Worm (Caenorhabditis elegans): ENCODE results near the gene prcc-1.

- no peak for TF ChIP-seq hlh-8 (tag; optimal IDR thresholded peaks at IDR 0.05)
- no peak for TF ChIP-seq sox-2 (GFP tag; IDR thresholded peaks at IDR 0.05)
- TF ChIP-seq dve-1 (tag; optimal IDR thresholded peaks at IDR 0.05), result no peak
- no peak for TF ChIP-seq tbx-2 (tag; optimal IDR thresholded peaks at IDR 0.05)
- TF ChIP-seq fkh-10 (GFP tag; optimal IDR thresholded peaks at IDR 0.05), result no peak
- no peak for TF ChIP-seq pros-1 (tag; optimal IDR thresholded peaks at IDR 0.05)
- no peak for TF ChIP-seq elt-2 (tag; optimal IDR thresholded peaks at IDR 0.05)
- TF ChIP-seq odd-2 (tag; optimal IDR thresholded peaks at IDR 0.05), result no peak
- no peak for TF ChIP-seq pqm-1 (tag; optimal IDR thresholded peaks at IDR 0.05)
- no peak for TF ChIP-seq pha-4 (tag; optimal IDR thresholded peaks at IDR 0.05)
- no peak for TF ChIP-seq ceh-9 (tag; optimal IDR thresholded peaks at IDR 0.05)
- no peak for TF ChIP-seq pat-9 (tag; optimal IDR thresholded peaks at IDR 0.05)
- no peak for TF ChIP-seq rnt-1 (tag; optimal IDR thresholded peaks at IDR 0.05)
Measured at ce11 chrIV:13042091-13042490, 51.5 kb downstream of the prcc-1 start, which contains the start of gene amt-2.
